Worm (Caenorhabditis elegans): ENCODE measurements around the gene cyp-33D3.

- TF ChIP-seq klf-2 (GFP tag; conservative IDR thresholded peaks at IDR 0.05) (no peak), ref-1 (GFP tag; conservative IDR thresholded peaks at IDR 0.05) (no peak), med-1 (GFP tag; optimal IDR thresholded peaks at IDR 0.05; ENCODE audit: insufficient read depth) (no peak), flt-1 (GFP tag; IDR thresholded peaks at IDR 0.05) (no peak), T22C8.4 (GFP tag; IDR thresholded peaks at IDR 0.05) (no peak), tab-1 (GFP tag; IDR thresholded peaks at IDR 0.05) (no peak), ztf-23 (GFP tag; IDR thresholded peaks at IDR 0.05) (no peak), cog-1 (tag; optimal IDR thresholded peaks at IDR 0.05) (no peak), ztf-29 (GFP tag; IDR thresholded peaks at IDR 0.05) (no peak)
Measured at ce11 chrV:18810705-18811104, 26.3 kb downstream of the cyp-33D3 start, which contains the start of gene C54E10.3.
